Worm (Caenorhabditis elegans) whole organism, late embryonic: Measurements from ENCODE around the gene pxd-1.

ENCODE experiments used
- Y22D7AL.16 ChIP-seq: sonication (generic microtip); optimal IDR thresholded peaks from 2 replicates; lab custom pipeline; 2016; ENCODE audit warnings: missing genetic modification characterization, missing compliant biosample characterization
- ama-1 ChIP-seq: fragments of 150-350 bp; optimal IDR thresholded peaks from 2 replicates; lab custom pipeline; 2014
- ceh-14 ChIP-seq: sonication (generic microtip); optimal IDR thresholded peaks from 2 replicates; lab custom pipeline; 2016; ENCODE audit warnings: missing genotype, missing genetic modification characterization, missing compliant biosample characterization
- ceh-30 ChIP-seq: fragments of 150-350 bp; optimal IDR thresholded peaks from 2 replicates; lab custom pipeline; 2014; ENCODE audit warnings: missing biosample characterization, missing genetic modification characterization
- dmd-4 ChIP-seq: sonication (generic microtip); optimal IDR thresholded peaks from 2 replicates; lab custom pipeline; 2016; ENCODE audit warnings: borderline replicate concordance, missing genetic modification characterization, missing compliant biosample characterization
- eyg-1 ChIP-seq: sonication (generic microtip); optimal IDR thresholded peaks from 2 replicates; lab custom pipeline; 2016; ENCODE audit warnings: missing genotype, missing genetic modification characterization, missing compliant biosample characterization
- fkh-10 ChIP-seq: fragments of 150-350 bp; optimal IDR thresholded peaks from 2 replicates; lab custom pipeline; 2014; ENCODE audit warnings: missing biosample characterization, missing genetic modification reagents, missing genetic modification characterization
- lin-11 ChIP-seq: fragments of 200-800 bp; sonication (Bioruptor generic); optimal IDR thresholded peaks from 2 replicates; lab custom pipeline; 2018; ENCODE audit warnings: mild to moderate bottlenecking, missing genetic modification characterization, missing compliant biosample characterization
- pax-1 ChIP-seq: fragments of 150-350 bp; optimal IDR thresholded peaks from 2 replicates; lab custom pipeline; 2014; ENCODE audit warnings: missing biosample characterization, missing genetic modification characterization
- pha-4 ChIP-seq: fragments of 150-350 bp; optimal IDR thresholded peaks from 2 replicates; lab custom pipeline; 2018; ENCODE audit warnings: missing biosample characterization, missing genetic modification reagents, missing genetic modification characterization
- pros-1 ChIP-seq: fragments of 150-350 bp; optimal IDR thresholded peaks from 2 replicates; lab custom pipeline; 2014; ENCODE audit warnings: missing biosample characterization, missing genetic modification reagents, missing genetic modification characterization
- rnt-1 ChIP-seq: sonication (generic microtip); optimal IDR thresholded peaks from 2 replicates; lab custom pipeline; 2016; ENCODE audit warnings: missing genetic modification characterization, missing compliant biosample characterization

- TF ChIP-seq Y22D7AL.16 (tag; lab: Kevin White, UChicago): no peak
- TF ChIP-seq pax-1 (tag; lab: Kevin White, UChicago): no peak
- TF ChIP-seq ceh-30: no peak
- no peak for TF ChIP-seq pros-1 (tag; lab: Kevin White, UChicago)
- no peak for TF ChIP-seq fkh-10 (GFP tag; lab: Kevin White, UChicago)
- TF ChIP-seq rnt-1: no peak
- no peak for TF ChIP-seq pha-4 (tag; lab: Kevin White, UChicago)
- TF ChIP-seq lin-11 (tag; lab: Kevin White, UChicago): no peak
- TF ChIP-seq dmd-4 (tag; lab: Kevin White, UChicago): no peak
- no peak for TF ChIP-seq ama-1 (lab: Kevin White, UChicago)
- TF ChIP-seq ceh-14 (tag; lab: Kevin White, UChicago): no peak
- no peak for TF ChIP-seq eyg-1 (tag; lab: Kevin White, UChicago)
Observed at ce11 chrIII:3964237-3964636, 41.7 kb upstream of the pxd-1 start, which contains the start of gene R10E9.2.
